Worm (Caenorhabditis elegans) whole organism, L4 larva: ENCODE measurements around the gene oig-8.

Source experiments
- ZK337.2 ChIP-seq: fragments of 200-800 bp; sonication (Bioruptor generic); IDR thresholded peaks from 2 replicates; pipeline ENCODE4 v1.3.6; 2022; ENCODE audit warnings: missing genetic modification reagents, missing genetic modification characterization, missing compliant biosample characterization
- lin-38 ChIP-seq: fragments of 200-800 bp; sonication (Bioruptor generic); IDR thresholded peaks from 2 replicates; pipeline ENCODE4 v1.3.6; 2022; ENCODE audit warnings: missing genetic modification reagents, missing genetic modification characterization, missing compliant biosample characterization
- mep-1 ChIP-seq: fragments of 150-350 bp; sonication (generic microtip); optimal IDR thresholded peaks from 3 replicates; lab custom pipeline; 2014; ENCODE audit warnings: missing biosample characterization, missing genetic modification characterization
- nhr-28 ChIP-seq: fragments of 150-350 bp; optimal IDR thresholded peaks from 2 replicates; lab custom pipeline; 2014; ENCODE audit warnings: missing biosample characterization, missing genetic modification characterization
- skn-1 ChIP-seq: fragments of 150-350 bp; optimal IDR thresholded peaks from 2 replicates; lab custom pipeline; 2014; ENCODE audit warnings: missing biosample characterization, missing genetic modification characterization

ce11 chrII:6695388-6695787, 46.5 kb upstream of the oig-8 start, which contains the start of gene C18H9.5:
- TF ChIP-seq mep-1 (tag; lab: Kevin White, UChicago) (no peak), lin-38 (no peak), skn-1 (no peak), ZK337.2 (GFP tag; lab: Robert Waterston, UW) (no peak), nhr-28 (tag; lab: Kevin White, UChicago) (no peak)
